Fruit fly (Drosophila melanogaster) whole organism, prepupa: Measurements from ENCODE around the gene JIL-1.

Experiments used
- Blimp-1 ChIP-seq: fragments of 200-800 bp; sonication (Bioruptor generic); optimal IDR thresholded peaks from 3 replicates; lab custom pipeline; 2017; ENCODE audit warnings: missing biosample characterization, missing genetic modification characterization, mild to moderate bottlenecking, moderate library complexity, missing genetic modification reagents
- CG10631 ChIP-seq: fragments of 200-800 bp; sonication (Bioruptor generic); optimal IDR thresholded peaks from 2 replicates; lab custom pipeline; 2016; ENCODE audit warnings: missing biosample characterization, missing genetic modification characterization
- CG10669 ChIP-seq: fragments of 200-800 bp; sonication (Bioruptor generic); optimal IDR thresholded peaks from 3 replicates; lab custom pipeline; 2018; ENCODE audit warnings: missing biosample characterization, mild to moderate bottlenecking, missing genetic modification characterization, moderate library complexity
- CG11294 ChIP-seq: fragments of 200-800 bp; sonication (Bioruptor generic); IDR thresholded peaks from 2 replicates; pipeline ENCODE4 v1.3.6; 2022; ENCODE audit warnings: missing biosample characterization, missing genetic modification characterization
- CG11762 ChIP-seq: fragments of 200-800 bp; sonication (Bioruptor generic); optimal IDR thresholded peaks from 3 replicates; lab custom pipeline; 2016; ENCODE audit warnings: missing biosample characterization, missing genetic modification characterization; ENCODE audit not compliant: insufficient read depth
- CG15336 ChIP-seq: fragments of 200-800 bp; sonication (Bioruptor generic); IDR thresholded peaks from 2 replicates; pipeline ENCODE4 v1.3.6; 2022; ENCODE audit warnings: missing biosample characterization, missing genetic modification characterization
- CG16779 ChIP-seq: fragments of 200-800 bp; sonication (Bioruptor generic); optimal IDR thresholded peaks from 3 replicates; lab custom pipeline; 2017; ENCODE audit warnings: missing biosample characterization, mild to moderate bottlenecking, missing genetic modification characterization
- CG3032 ChIP-seq: fragments of 200-800 bp; optimal IDR thresholded peaks from 2 replicates; lab custom pipeline; 2019; ENCODE audit warnings: missing biosample characterization, mild to moderate bottlenecking, missing genetic modification characterization, moderate library complexity
- CG31627 ChIP-seq: fragments of 200-800 bp; sonication (Bioruptor generic); optimal IDR thresholded peaks from 3 replicates; lab custom pipeline; 2016; ENCODE audit warnings: missing biosample characterization, missing genetic modification characterization
- CG32006 ChIP-seq: fragments of 200-800 bp; sonication (Bioruptor generic); optimal IDR thresholded peaks from 3 replicates; lab custom pipeline; 2017; ENCODE audit warnings: missing biosample characterization, mild to moderate bottlenecking, missing genetic modification characterization
- CG34406 ChIP-seq: fragments of 200-800 bp; sonication (Bioruptor generic); optimal IDR thresholded peaks from 3 replicates; lab custom pipeline; 2016; ENCODE audit warnings: missing biosample characterization, missing genetic modification characterization
- CG3919 ChIP-seq: fragments of 200-800 bp; sonication (Bioruptor generic); optimal IDR thresholded peaks from 3 replicates; lab custom pipeline; 2016; ENCODE audit warnings: missing biosample characterization, missing genetic modification characterization
- CG4318 ChIP-seq: fragments of 200-800 bp; sonication (Bioruptor generic); optimal IDR thresholded peaks from 3 replicates; lab custom pipeline; 2017; ENCODE audit warnings: missing biosample characterization, mild to moderate bottlenecking, missing genetic modification characterization
- CG6163 ChIP-seq: fragments of 200-800 bp; sonication (Bioruptor generic); IDR thresholded peaks from 3 replicates; pipeline ENCODE4 v1.3.6; 2022; ENCODE audit warnings: missing biosample characterization, missing genetic modification characterization
- CG6792 ChIP-seq: fragments of 200-800 bp; sonication (Bioruptor generic); optimal IDR thresholded peaks from 3 replicates; lab custom pipeline; 2016; ENCODE audit warnings: missing biosample characterization, missing genetic modification characterization
- CG6854 ChIP-seq: fragments of 200-800 bp; sonication (Bioruptor generic); optimal IDR thresholded peaks from 2 replicates; lab custom pipeline; 2017; ENCODE audit warnings: missing biosample characterization, mild to moderate bottlenecking, missing genetic modification characterization
- CG7368 ChIP-seq: fragments of 200-800 bp; sonication (Bioruptor generic); optimal IDR thresholded peaks from 3 replicates; lab custom pipeline; 2016; ENCODE audit warnings: missing biosample characterization, missing genetic modification characterization
- CG8119 ChIP-seq: fragments of 200-800 bp; sonication (Bioruptor generic); IDR thresholded peaks from 3 replicates; pipeline ENCODE4 v1.3.6; 2022; ENCODE audit warnings: missing biosample characterization, missing genetic modification characterization
- CG8319 ChIP-seq: fragments of 200-800 bp; sonication (Bioruptor generic); optimal IDR thresholded peaks from 3 replicates; lab custom pipeline; 2016; ENCODE audit warnings: missing biosample characterization, missing genetic modification characterization
- CG8632 ChIP-seq: fragments of 200-800 bp; sonication (Bioruptor generic); optimal IDR thresholded peaks from 3 replicates; lab custom pipeline; 2016; ENCODE audit warnings: missing biosample characterization, missing genetic modification characterization
- Eip75B ChIP-seq: fragments of 200-800 bp; sonication (Bioruptor generic); optimal IDR thresholded peaks from 3 replicates; lab custom pipeline; 2016; ENCODE audit warnings: missing biosample characterization, missing genetic modification characterization
- Eip93F ChIP-seq: fragments of 200-800 bp; sonication (Bioruptor generic); optimal IDR thresholded peaks from 2 replicates; lab custom pipeline; 2016; ENCODE audit warnings: missing biosample characterization, mild to moderate bottlenecking, missing genetic modification characterization
- Ets21C ChIP-seq: fragments of 200-800 bp; sonication (Bioruptor generic); optimal IDR thresholded peaks from 3 replicates; lab custom pipeline; 2016; ENCODE audit warnings: missing biosample characterization, missing genetic modification characterization
- Ets96B ChIP-seq: fragments of 200-800 bp; optimal IDR thresholded peaks from 2 replicates; lab custom pipeline; 2019; ENCODE audit warnings: missing biosample characterization, mild to moderate bottlenecking, missing genetic modification characterization, moderate library complexity
- Gug ChIP-seq: fragments of 200-800 bp; sonication (Bioruptor generic); IDR thresholded peaks from 2 replicates; pipeline ENCODE4 v1.3.6; 2022; ENCODE audit warnings: missing biosample characterization, missing genetic modification characterization
- Hr38 ChIP-seq: sonication (Bioruptor generic); optimal IDR thresholded peaks from 2 replicates; lab custom pipeline; 2016; ENCODE audit warnings: missing biosample characterization, missing genetic modification characterization
- Hr39 ChIP-seq: fragments of 200-800 bp; sonication (Bioruptor generic); optimal IDR thresholded peaks from 2 replicates; lab custom pipeline; 2016; ENCODE audit warnings: missing biosample characterization, missing genetic modification characterization
- Hr4 ChIP-seq: fragments of 200-800 bp; sonication (Bioruptor generic); optimal IDR thresholded peaks from 3 replicates; lab custom pipeline; 2016; ENCODE audit warnings: missing biosample characterization, missing genetic modification characterization
- Lpt ChIP-seq: fragments of 200-800 bp; sonication (Bioruptor generic); optimal IDR thresholded peaks from 3 replicates; lab custom pipeline; 2016; ENCODE audit warnings: missing biosample characterization, missing genetic modification characterization
- Met ChIP-seq: fragments of 200-800 bp; sonication (Bioruptor generic); optimal IDR thresholded peaks from 3 replicates; lab custom pipeline; 2016; ENCODE audit warnings: missing biosample characterization, missing genetic modification characterization
- OdsH ChIP-seq: fragments of 200-800 bp; sonication (Bioruptor generic); optimal IDR thresholded peaks from 3 replicates; lab custom pipeline; 2016; ENCODE audit warnings: missing biosample characterization, missing genetic modification characterization
- Smox ChIP-seq: fragments of 200-800 bp; sonication (Bioruptor generic); optimal IDR thresholded peaks from 3 replicates; lab custom pipeline; 2016; ENCODE audit warnings: missing biosample characterization, missing genetic modification characterization
- Sox14 ChIP-seq: fragments of 200-800 bp; sonication (Bioruptor generic); optimal IDR thresholded peaks from 3 replicates; lab custom pipeline; 2016; ENCODE audit warnings: missing biosample characterization, missing genetic modification characterization
- Sox15 ChIP-seq: fragments of 200-800 bp; sonication (Bioruptor generic); optimal IDR thresholded peaks from 3 replicates; lab custom pipeline; 2016; ENCODE audit warnings: missing biosample characterization, missing genetic modification characterization
- achi ChIP-seq: fragments of 200-800 bp; sonication (Bioruptor generic); optimal IDR thresholded peaks from 3 replicates; lab custom pipeline; 2016; ENCODE audit warnings: missing biosample characterization, missing genetic modification characterization
- acj6 ChIP-seq: fragments of 200-800 bp; sonication (Bioruptor generic); optimal IDR thresholded peaks from 3 replicates; lab custom pipeline; 2016; ENCODE audit warnings: missing biosample characterization, missing genetic modification characterization
- dac ChIP-seq: fragments of 200-800 bp; sonication (Bioruptor generic); optimal IDR thresholded peaks from 2 replicates; lab custom pipeline; 2017; ENCODE audit warnings: missing biosample characterization, mild to moderate bottlenecking, missing genetic modification characterization
- dsx ChIP-seq: fragments of 200-800 bp; optimal IDR thresholded peaks from 3 replicates; lab custom pipeline; 2019; ENCODE audit warnings: missing biosample characterization, mild to moderate bottlenecking, missing genetic modification characterization, moderate library complexity; ENCODE audit not compliant: poor library complexity, severe bottlenecking
- eg ChIP-seq: fragments of 200-800 bp; sonication (Bioruptor generic); IDR thresholded peaks from 3 replicates; pipeline ENCODE4 v1.3.6; 2022; ENCODE audit warnings: missing biosample characterization, missing genetic modification characterization
- fd59A ChIP-seq: fragments of 200-800 bp; sonication (Bioruptor generic); optimal IDR thresholded peaks from 2 replicates; lab custom pipeline; 2017; ENCODE audit warnings: missing biosample characterization, mild to moderate bottlenecking, missing genetic modification characterization, missing genetic modification reagents
- fd85E ChIP-seq: fragments of 200-800 bp; sonication (Bioruptor generic); optimal IDR thresholded peaks from 3 replicates; lab custom pipeline; 2016; ENCODE audit warnings: missing biosample characterization, missing genetic modification characterization
- fkh ChIP-seq: fragments of 200-800 bp; sonication (Bioruptor generic); optimal IDR thresholded peaks from 3 replicates; lab custom pipeline; 2017; ENCODE audit warnings: missing biosample characterization, mild to moderate bottlenecking, missing genetic modification characterization, moderate library complexity
- lz ChIP-seq: fragments of 200-800 bp; sonication (Bioruptor generic); optimal IDR thresholded peaks from 3 replicates; lab custom pipeline; 2016; ENCODE audit warnings: missing biosample characterization, missing genetic modification characterization
- net ChIP-seq: fragments of 200-800 bp; sonication (Bioruptor generic); optimal IDR thresholded peaks from 3 replicates; lab custom pipeline; 2016; ENCODE audit warnings: missing biosample characterization, missing genetic modification characterization
- pdm3 ChIP-seq: fragments of 200-800 bp; sonication (Bioruptor generic); optimal IDR thresholded peaks from 3 replicates; lab custom pipeline; 2016; ENCODE audit warnings: missing biosample characterization, missing genetic modification characterization
- salr ChIP-seq, 2 experiments: fragments of 200-800 bp; sonication (Bioruptor generic); optimal IDR thresholded peaks; 3 replicates each; lab custom pipeline; 2016 to 2018; ENCODE audit warnings: missing biosample characterization in 2 of 2, missing genetic modification characterization in 2 of 2, mild to moderate bottlenecking in 1 of 2
- spab ChIP-seq: fragments of 200-800 bp; sonication (Bioruptor generic); optimal IDR thresholded peaks from 2 replicates; lab custom pipeline; 2017; ENCODE audit warnings: missing biosample characterization, mild to moderate bottlenecking, missing genetic modification characterization, missing genetic modification reagents
- ss ChIP-seq, 2 experiments: fragments of 200-800 bp; sonication (Bioruptor generic); optimal IDR thresholded peaks; 2 replicates in 1 of 2; 3 replicates in 1 of 2; lab custom pipeline; 2017 to 2018; ENCODE audit warnings: mild to moderate bottlenecking in 2 of 2, missing biosample characterization in 2 of 2, missing genetic modification characterization in 2 of 2, moderate library complexity in 1 of 2
- svp ChIP-seq: fragments of 200-800 bp; sonication (Bioruptor generic); peaks from one replicate; lab custom pipeline; 2016; ENCODE audit warnings: missing biosample characterization, missing genetic modification characterization
- topi ChIP-seq: fragments of 200-800 bp; sonication (Bioruptor generic); optimal IDR thresholded peaks from 3 replicates; lab custom pipeline; 2016; ENCODE audit warnings: missing biosample characterization, missing genetic modification characterization
- vri ChIP-seq: fragments of 200-800 bp; sonication (Bioruptor generic); optimal IDR thresholded peaks from 3 replicates; lab custom pipeline; 2016; ENCODE audit warnings: missing biosample characterization, mild to moderate bottlenecking, missing genetic modification characterization

The JIL-1 gene

dm6 chr3L:11097982-11098663 lies 5.1 kb upstream of the JIL-1 start, which contains the start of the genes Irbp18 and APP-BP1:
TSS of gene Irbp18 (minus strand) at chr3L:11098186.
TSS of gene APP-BP1 (plus strand) at chr3L:11098412.
- TF ChIP-seq CG6792 (GFP tag; lab: Kevin White, UChicago) = peak; percentile 93
- peak; percentile 74 for TF ChIP-seq fd85E (GFP tag; lab: Kevin White, UChicago)
- peak; percentile 82 for TF ChIP-seq spab
- peak; percentile 88 for TF ChIP-seq CG16779 (tag; lab: Kevin White, UChicago)
- TF ChIP-seq Eip75B = peak; percentile 96
- peak; percentile 71 for TF ChIP-seq Hr38 (GFP tag; lab: Kevin White, UChicago)
- peak; percentile 87 for TF ChIP-seq dsx (GFP tag; lab: Kevin White, UChicago)
- TF ChIP-seq Hr39 (GFP tag; lab: Kevin White, UChicago) = peak; percentile 96
- TF ChIP-seq svp (GFP tag; lab: Kevin White, UChicago) = peak; percentile 98
- TF ChIP-seq CG10669 (GFP tag; lab: Kevin White, UChicago) = peak; percentile 94
- TF ChIP-seq CG31627 (GFP tag; lab: Kevin White, UChicago) = peak; percentile 97
- TF ChIP-seq acj6 (GFP tag; lab: Kevin White, UChicago) = peak; percentile 96
- peak; percentile 92 for TF ChIP-seq eg (GFP tag; lab: Robert Waterston, UW)
- peak in 1 of 2 experiments; percentile 90 for TF ChIP-seq ss (GFP tag; optimal IDR thresholded peaks at IDR 0.05; lab: Kevin White, UChicago)
- TF ChIP-seq dac (GFP tag; lab: Kevin White, UChicago) = peak; percentile 90
- TF ChIP-seq CG3919 (GFP tag; lab: Kevin White, UChicago) = peak; percentile 95
- TF ChIP-seq fkh (GFP tag; lab: Kevin White, UChicago) = peak; percentile 84
- TF ChIP-seq achi (GFP tag; lab: Kevin White, UChicago) = peak; percentile 95
- peak; percentile 91 for TF ChIP-seq CG3032
- TF ChIP-seq Lpt = peak; percentile 92
- TF ChIP-seq fd59A (GFP tag; lab: Kevin White, UChicago) = peak; percentile 92
- peak; percentile 97 for TF ChIP-seq lz (GFP tag; lab: Kevin White, UChicago)
- peak; percentile 94 for TF ChIP-seq CG8319 (GFP tag; lab: Kevin White, UChicago)
- TF ChIP-seq CG4318 (GFP tag; lab: Kevin White, UChicago) = peak; percentile 93
- peak; percentile 97 for TF ChIP-seq Hr4 (GFP tag; lab: Kevin White, UChicago)
- TF ChIP-seq CG11762 (GFP tag; lab: Kevin White, UChicago) = peak; percentile 96
- peak; percentile 96 for TF ChIP-seq Met (GFP tag; lab: Kevin White, UChicago)
- peak; percentile 97 for TF ChIP-seq pdm3 (GFP tag; lab: Kevin White, UChicago)
- TF ChIP-seq CG11294 (GFP tag; lab: Robert Waterston, UW) = peak; percentile 77
- peak; percentile 97 for TF ChIP-seq Sox14 (GFP tag; lab: Kevin White, UChicago)
- TF ChIP-seq Smox (GFP tag; lab: Kevin White, UChicago) = peak; percentile 96
- peak; percentile 97 for TF ChIP-seq CG32006 (GFP tag; lab: Kevin White, UChicago)
- peak; percentile 93 for TF ChIP-seq Ets21C (GFP tag; lab: Kevin White, UChicago)
- peak; percentile 85 for TF ChIP-seq Gug
- peak; percentile 98 for TF ChIP-seq OdsH (GFP tag; lab: Kevin White, UChicago)
- TF ChIP-seq vri (GFP tag; lab: Kevin White, UChicago) = peak; percentile 95
- peak; percentile 90 for TF ChIP-seq CG7368 (GFP tag; lab: Kevin White, UChicago)
- peak; percentile 94 for TF ChIP-seq Sox15 (GFP tag; lab: Kevin White, UChicago)
- peak; percentile 87 for TF ChIP-seq Blimp-1 (GFP tag; lab: Kevin White, UChicago)
- TF ChIP-seq CG15336 (GFP tag; lab: Robert Waterston, UW) = peak; percentile 88
- TF ChIP-seq salr (GFP tag; optimal IDR thresholded peaks at IDR 0.05; lab: Kevin White, UChicago) = peak; percentile 87 to 96
- peak; percentile 92 for TF ChIP-seq Eip93F (GFP tag; lab: Kevin White, UChicago)
- TF ChIP-seq CG6163 (GFP tag; lab: Robert Waterston, UW) = peak; percentile 89
- peak; percentile 83 for TF ChIP-seq CG6854 (GFP tag; lab: Kevin White, UChicago)
- peak; percentile 92 for TF ChIP-seq CG8632 (GFP tag; lab: Kevin White, UChicago)
- TF ChIP-seq CG10631 = peak; percentile 95
- peak; percentile 90 for TF ChIP-seq Ets96B (tag; lab: Kevin White, UChicago)
- TF ChIP-seq CG8119 (GFP tag; lab: Robert Waterston, UW) = peak; percentile 90
- peak; percentile 95 for TF ChIP-seq net (GFP tag; lab: Kevin White, UChicago)
- peak; percentile 95 for TF ChIP-seq CG34406 (GFP tag; lab: Kevin White, UChicago)
- peak; percentile 97 for TF ChIP-seq topi (GFP tag; lab: Kevin White, UChicago)
